Fruit fly (Drosophila melanogaster): Measurements from ENCODE around the gene schlank.
A peak's percentile ranks its signal among the peaks of the same experiment; 100 is the strongest.

The schlank gene

DNA sequence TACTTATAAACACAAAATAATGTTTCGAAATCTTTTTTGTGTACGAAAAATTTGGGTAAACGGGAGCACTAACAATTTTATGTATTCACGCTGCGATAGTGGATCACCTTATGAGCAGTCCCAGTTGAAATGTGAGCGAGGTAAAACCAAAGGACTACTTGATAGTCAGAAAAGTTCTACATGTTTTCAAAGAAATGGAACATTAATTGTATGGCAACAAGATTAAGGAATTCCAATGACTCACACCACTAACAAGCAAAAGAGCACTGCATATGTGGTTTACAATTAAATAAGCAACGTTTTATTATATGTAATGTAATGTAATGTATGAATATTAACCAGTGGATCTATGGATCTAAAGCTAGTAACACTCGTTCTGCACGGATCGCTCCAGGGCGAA lies 27.2 kb upstream of the schlank start, which contains the start of gene CG15892:
Gene CG15892 (minus strand): TSS at position 101 of the 400 bp plus-strand sequence.
- no peak for TF ChIP-seq jim (GFP tag; optimal IDR thresholded peaks at IDR 0.05)
- no peak for TF ChIP-seq Jra (GFP tag; optimal IDR thresholded peaks at IDR 0.05)
- TF ChIP-seq CrebA (GFP tag; optimal IDR thresholded peaks at IDR 0.05; ENCODE audit: borderline replicate concordance) = no peak
- TF ChIP-seq h (GFP tag; optimal IDR thresholded peaks at IDR 0.05) = no peak
- no peak for TF ChIP-seq Rel (GFP tag; optimal IDR thresholded peaks at IDR 0.05)
- no peak for TF ChIP-seq Rel (tag; optimal IDR thresholded peaks at IDR 0.05)
- no peak for TF ChIP-seq Hr78 (GFP tag; optimal IDR thresholded peaks at IDR 0.05)

DNA sequence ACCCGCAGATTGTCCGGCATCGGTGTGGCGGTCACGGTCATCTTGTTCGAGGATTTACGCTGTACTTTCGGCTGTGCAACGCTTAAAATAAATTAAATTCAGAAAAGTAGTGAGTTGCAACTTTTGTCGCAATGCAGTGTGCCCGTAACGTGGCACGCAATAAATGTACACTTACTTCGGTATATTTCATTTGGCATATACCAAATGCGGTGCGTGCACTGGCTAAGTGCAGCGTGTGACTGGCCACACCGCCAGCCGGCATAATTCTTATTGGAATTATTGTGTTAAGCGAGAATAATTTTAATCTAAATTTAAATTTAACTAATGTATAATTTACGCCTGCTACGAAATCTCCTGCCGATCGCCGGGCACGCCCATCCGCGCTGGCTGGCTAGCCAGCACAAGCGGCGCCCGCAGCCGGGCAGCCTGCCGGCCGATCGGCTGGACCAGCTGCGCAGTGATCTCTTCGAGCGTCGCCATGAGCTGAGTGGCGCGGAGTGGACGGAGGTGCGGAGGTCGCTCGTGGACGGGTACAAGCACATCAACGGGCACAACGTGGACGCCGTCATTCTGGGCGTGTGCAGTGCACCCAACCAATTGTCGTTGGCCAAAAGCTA lies 24.2 kb upstream of the schlank start, which contains the start of the genes Rpt4 and mldr:
Gene Rpt4 (minus strand): TSS at position 163 of the 617 bp plus-strand sequence.
Gene mldr (plus strand): TSS at position 221 of the 617 bp plus-strand sequence.
- TF ChIP-seq Hr78 (GFP tag; optimal IDR thresholded peaks at IDR 0.05) (no peak), Sp1 (GFP tag; optimal IDR thresholded peaks at IDR 0.05) (peak; percentile 18), sage (GFP tag; optimal IDR thresholded peaks at IDR 0.05) (no peak), woc (GFP tag; optimal IDR thresholded peaks at IDR 0.05) (no peak), dsf (GFP tag; optimal IDR thresholded peaks at IDR 0.05; ENCODE audit: borderline replicate concordance) (no peak), fru (GFP tag; optimal IDR thresholded peaks at IDR 0.05) (no peak), Rel (GFP tag; optimal IDR thresholded peaks at IDR 0.05) (no peak), Rel (tag; optimal IDR thresholded peaks at IDR 0.05) (peak; percentile 53), Dif (GFP tag; optimal IDR thresholded peaks at IDR 0.05; ENCODE audit: partially characterized antibody) (no peak), dl (GFP tag; optimal IDR thresholded peaks at IDR 0.05; ENCODE audit: insufficient read depth in 1 of 2, partially characterized antibody in 2 of 2) (no peak), Vsx2 (GFP tag; optimal IDR thresholded peaks at IDR 0.05; ENCODE audit: partially characterized antibody) (no peak), CrebA (GFP tag; optimal IDR thresholded peaks at IDR 0.05; ENCODE audit: borderline replicate concordance) (no peak), Dfd (GFP tag; optimal IDR thresholded peaks at IDR 0.05) (no peak), GATAd (GFP tag; optimal IDR thresholded peaks at IDR 0.05) (no peak), Mio (GFP tag; optimal IDR thresholded peaks at IDR 0.05) (no peak), foxo (GFP tag; optimal IDR thresholded peaks at IDR 0.05) (no peak), Hr83 (GFP tag; optimal IDR thresholded peaks at IDR 0.05; ENCODE audit: poor library complexity, severe bottlenecking) (peak; percentile 5), N (GFP tag; optimal IDR thresholded peaks at IDR 0.05) (no peak), pan (optimal IDR thresholded peaks at IDR 0.05) (no peak), usp (GFP tag; optimal IDR thresholded peaks at IDR 0.05) (no peak), psq (GFP tag; optimal IDR thresholded peaks at IDR 0.05) (no peak)

dm6 chrX:6287842-6288241 lies 20.8 kb upstream of the schlank start, which contains the start of the genes Top3beta and wuho:
TSS of gene Top3beta (minus strand) at chrX:6287990.
TSS of gene wuho (plus strand) at chrX:6288100.
- peak; percentile 68 for TF ChIP-seq rgr (GFP tag; optimal IDR thresholded peaks at IDR 0.05)
- TF ChIP-seq CG9705 (GFP tag; optimal IDR thresholded peaks at IDR 0.05) = no peak
- TF ChIP-seq Sp1 (GFP tag; optimal IDR thresholded peaks at IDR 0.05) = peak; percentile 44
- TF ChIP-seq sv (GFP tag; optimal IDR thresholded peaks at IDR 0.05) = peak; percentile 16
- TF ChIP-seq brk (GFP tag; optimal IDR thresholded peaks at IDR 0.05) = no peak
- no peak for TF ChIP-seq dsf (GFP tag; optimal IDR thresholded peaks at IDR 0.05; ENCODE audit: borderline replicate concordance)
- TF ChIP-seq OdsH (GFP tag; optimal IDR thresholded peaks at IDR 0.05) = peak; percentile 29
- TF ChIP-seq fru (GFP tag; optimal IDR thresholded peaks at IDR 0.05) = no peak
- TF ChIP-seq Hnf4 (GFP tag; optimal IDR thresholded peaks at IDR 0.05) = no peak
- TF ChIP-seq dmrt93B (GFP tag; optimal IDR thresholded peaks at IDR 0.05) = no peak
- peak; percentile 19 for TF ChIP-seq psq (GFP tag; optimal IDR thresholded peaks at IDR 0.05)
- TF ChIP-seq GATAd (GFP tag; optimal IDR thresholded peaks at IDR 0.05) = no peak
- TF ChIP-seq Dfd (GFP tag; optimal IDR thresholded peaks at IDR 0.05) = no peak
- TF ChIP-seq ey (GFP tag; optimal IDR thresholded peaks at IDR 0.05) = peak; percentile 37
- no peak for TF ChIP-seq foxo (GFP tag; optimal IDR thresholded peaks at IDR 0.05)
- no peak for TF ChIP-seq tai (GFP tag; optimal IDR thresholded peaks at IDR 0.05)
- no peak for TF ChIP-seq pan (optimal IDR thresholded peaks at IDR 0.05)
- no peak for TF ChIP-seq Rel (GFP tag; optimal IDR thresholded peaks at IDR 0.05)
- peak; percentile 99 for TF ChIP-seq Rel (tag; optimal IDR thresholded peaks at IDR 0.05)
- TF ChIP-seq CrebA (GFP tag; optimal IDR thresholded peaks at IDR 0.05; ENCODE audit: borderline replicate concordance) = no peak
- TF ChIP-seq jim (GFP tag; optimal IDR thresholded peaks at IDR 0.05) = no peak
- peak; percentile 41 for TF ChIP-seq HLH106 (tag; optimal IDR thresholded peaks at IDR 0.05)
- TF ChIP-seq lola (GFP tag; optimal IDR thresholded peaks at IDR 0.05) = no peak
- peak; percentile 24 for TF ChIP-seq Myc (optimal IDR thresholded peaks at IDR 0.05)
- TF ChIP-seq sage (GFP tag; optimal IDR thresholded peaks at IDR 0.05) = no peak
- TF ChIP-seq Vsx2 (GFP tag; optimal IDR thresholded peaks at IDR 0.05; ENCODE audit: partially characterized antibody) = no peak
- TF ChIP-seq Abd-B (GFP tag; optimal IDR thresholded peaks at IDR 0.05) = no peak
- TF ChIP-seq N (GFP tag; optimal IDR thresholded peaks at IDR 0.05) = no peak
- TF ChIP-seq Hr83 (GFP tag; optimal IDR thresholded peaks at IDR 0.05; ENCODE audit: poor library complexity, severe bottlenecking) = peak; percentile 1
- no peak for TF ChIP-seq Hr78 (GFP tag; optimal IDR thresholded peaks at IDR 0.05)
- no peak for TF ChIP-seq Jra (GFP tag; optimal IDR thresholded peaks at IDR 0.05)
- TF ChIP-seq br (GFP tag; optimal IDR thresholded peaks at IDR 0.05) = no peak
- TF ChIP-seq Dif (GFP tag; optimal IDR thresholded peaks at IDR 0.05; ENCODE audit: partially characterized antibody) = peak; percentile 22
- TF ChIP-seq CG32264 (GFP tag; optimal IDR thresholded peaks at IDR 0.05) = no peak
- peak; percentile 63 for TF ChIP-seq h (GFP tag; optimal IDR thresholded peaks at IDR 0.05)
